Worm (Caenorhabditis elegans) whole organism, young adult: Measurements from ENCODE around the gene ins-16.

Source experiments
- C06A6.2 ChIP-seq: fragments of 200-800 bp; sonication (Bioruptor generic); conservative IDR thresholded peaks from 2 replicates; pipeline ENCODE4 v1.3.6; 2022; ENCODE audit warnings: missing genetic modification characterization, missing compliant biosample characterization
- F10E7.11 ChIP-seq: sonication (generic microtip); optimal IDR thresholded peaks from 2 replicates; lab custom pipeline; 2017; ENCODE audit warnings: mild to moderate bottlenecking, missing genetic modification characterization, moderate library complexity, missing compliant biosample characterization
- F37B4.10 ChIP-seq: fragments of 200-800 bp; sonication (Bioruptor generic); IDR thresholded peaks from 2 replicates; pipeline ENCODE4 v1.3.6; 2022; ENCODE audit warnings: missing genetic modification characterization, missing compliant biosample characterization
- F55B11.4 ChIP-seq: sonication (generic microtip); optimal IDR thresholded peaks from 2 replicates; lab custom pipeline; 2016; ENCODE audit warnings: missing compliant biosample characterization, missing genetic modification characterization, borderline replicate concordance; ENCODE audit not compliant: insufficient read depth
- K11D2.4 ChIP-seq: fragments of 200-800 bp; sonication (Bioruptor generic); IDR thresholded peaks from 2 replicates; pipeline ENCODE4 v1.3.6; 2022; ENCODE audit warnings: missing genetic modification reagents, missing genetic modification characterization, missing compliant biosample characterization
- K12H6.12 ChIP-seq: fragments of 200-800 bp; sonication (Bioruptor generic); optimal IDR thresholded peaks from 2 replicates; lab custom pipeline; 2018; ENCODE audit warnings: mild to moderate bottlenecking, missing genetic modification characterization, missing compliant biosample characterization
- Y67H2A.10 ChIP-seq: fragments of 200-800 bp; sonication (Bioruptor generic); conservative IDR thresholded peaks from 2 replicates; pipeline ENCODE4 v1.3.6; 2022; ENCODE audit warnings: missing genetic modification reagents, missing genetic modification characterization, missing compliant biosample characterization
- akir-1 ChIP-seq: fragments of 200-800 bp; sonication (Bioruptor generic); optimal IDR thresholded peaks from 2 replicates; lab custom pipeline; 2018; ENCODE audit warnings: mild to moderate bottlenecking, missing genetic modification characterization, moderate library complexity, missing compliant biosample characterization
- ama-1 ChIP-seq, 3 experiments: fragments of 150-350 bp in 1 of 3; sonication (generic microtip) in 2 of 3; optimal IDR thresholded peaks; 2 replicates each; lab custom pipeline; 2014 to 2018; ENCODE audit warnings: missing biosample characterization in 2 of 3, missing genetic modification characterization in 2 of 3, missing genetic modification reagents in 2 of 3
- aptf-2 ChIP-seq: fragments of 200-800 bp; sonication (Bioruptor generic); conservative IDR thresholded peaks from 2 replicates; pipeline ENCODE4 v1.3.6; 2022; ENCODE audit warnings: missing genetic modification reagents, missing genetic modification characterization, missing compliant biosample characterization
- atf-7 ChIP-seq: sonication (generic microtip); optimal IDR thresholded peaks from 2 replicates; lab custom pipeline; 2017; ENCODE audit warnings: mild to moderate bottlenecking, missing genetic modification characterization, missing compliant biosample characterization
- attf-5 ChIP-seq: fragments of 200-800 bp; sonication (Bioruptor generic); optimal IDR thresholded peaks from 2 replicates; lab custom pipeline; 2018; ENCODE audit warnings: mild to moderate bottlenecking, missing genetic modification characterization, missing compliant biosample characterization
- ccch-3 ChIP-seq: fragments of 200-800 bp; sonication (Bioruptor generic); optimal IDR thresholded peaks from 2 replicates; lab custom pipeline; 2018; ENCODE audit warnings: mild to moderate bottlenecking, missing genetic modification characterization, missing compliant biosample characterization
- chd-7 ChIP-seq: sonication (generic microtip); optimal IDR thresholded peaks from 2 replicates; lab custom pipeline; 2016; ENCODE audit warnings: mild to moderate bottlenecking, missing genetic modification characterization, moderate library complexity, missing compliant biosample characterization
- die-1 ChIP-seq: sonication (generic microtip); optimal IDR thresholded peaks from 2 replicates; lab custom pipeline; 2016; ENCODE audit warnings: missing genotype, mild to moderate bottlenecking, missing genetic modification characterization, missing compliant biosample characterization
- dpff-1 ChIP-seq: sonication (generic microtip); optimal IDR thresholded peaks from 2 replicates; lab custom pipeline; 2017; ENCODE audit warnings: mild to moderate bottlenecking, missing genetic modification characterization, missing compliant biosample characterization
- egl-44 ChIP-seq: fragments of 200-800 bp; sonication (Bioruptor generic); IDR thresholded peaks from 2 replicates; pipeline ENCODE4 v1.3.6; 2022; ENCODE audit warnings: missing genetic modification reagents, missing genetic modification characterization, missing compliant biosample characterization
- egrh-3 ChIP-seq: fragments of 200-800 bp; sonication (Bioruptor generic); IDR thresholded peaks from 2 replicates; pipeline ENCODE4 v1.3.6; 2022; ENCODE audit warnings: missing genetic modification reagents, missing genetic modification characterization, missing compliant biosample characterization
- ekl-4 ChIP-seq: fragments of 200-800 bp; sonication (Bioruptor generic); IDR thresholded peaks from 2 replicates; pipeline ENCODE4 v1.3.6; 2022; ENCODE audit warnings: missing genetic modification reagents, missing genetic modification characterization, missing compliant biosample characterization
- hrde-1 ChIP-seq: sonication (generic microtip); optimal IDR thresholded peaks from 2 replicates; lab custom pipeline; 2016; ENCODE audit warnings: missing genetic modification characterization, mild to moderate bottlenecking, missing compliant biosample characterization, moderate library complexity, missing genotype, missing genetic modification reagents, borderline replicate concordance
- let-526 ChIP-seq: fragments of 200-800 bp; sonication (Bioruptor generic); IDR thresholded peaks from 2 replicates; pipeline ENCODE4 v1.3.6; 2022; ENCODE audit warnings: missing genetic modification reagents, missing genetic modification characterization, missing compliant biosample characterization
- lin-54 ChIP-seq: fragments of 200-800 bp; sonication (Bioruptor generic); optimal IDR thresholded peaks from 2 replicates; lab custom pipeline; 2018; ENCODE audit warnings: mild to moderate bottlenecking, missing genetic modification characterization, missing compliant biosample characterization
- lsy-27 ChIP-seq: sonication (generic microtip); optimal IDR thresholded peaks from 2 replicates; lab custom pipeline; 2017; ENCODE audit warnings: missing genetic modification characterization, mild to moderate bottlenecking, missing compliant biosample characterization, antibody characterized with exemption, missing genotype, borderline replicate concordance; ENCODE audit not compliant: insufficient read depth
- madf-3 ChIP-seq: fragments of 200-800 bp; sonication (Bioruptor generic); IDR thresholded peaks from 2 replicates; pipeline ENCODE4 v1.3.6; 2022; ENCODE audit warnings: missing genetic modification reagents, missing genetic modification characterization, missing compliant biosample characterization
- madf-8 ChIP-seq: fragments of 200-800 bp; sonication (Bioruptor generic); conservative IDR thresholded peaks from 2 replicates; pipeline ENCODE4 v1.3.6; 2022; ENCODE audit warnings: missing genetic modification reagents, missing genetic modification characterization, missing compliant biosample characterization
- mel-28 ChIP-seq: sonication (generic microtip); optimal IDR thresholded peaks from 2 replicates; lab custom pipeline; 2016; ENCODE audit warnings: borderline replicate concordance, mild to moderate bottlenecking, missing genetic modification characterization, missing compliant biosample characterization
- nhr-27 ChIP-seq: fragments of 200-800 bp; sonication (Bioruptor generic); optimal IDR thresholded peaks from 2 replicates; lab custom pipeline; 2018; ENCODE audit warnings: mild to moderate bottlenecking, missing genetic modification characterization, moderate library complexity, missing compliant biosample characterization
- nhr-90 ChIP-seq: sonication (generic microtip); optimal IDR thresholded peaks from 2 replicates; lab custom pipeline; 2016; ENCODE audit warnings: missing genotype, mild to moderate bottlenecking, missing genetic modification characterization, missing compliant biosample characterization
- snpc-4 ChIP-seq, 5 experiments: fragments of 150-350 bp in 1 of 5; sonication (generic microtip) in 4 of 5; optimal IDR thresholded peaks; 2 replicates each; lab custom pipeline; 2014 to 2018; ENCODE audit warnings: missing genetic modification characterization in 5 of 5, missing biosample characterization in 3 of 5, antibody characterized with exemption in 2 of 5, mild to moderate bottlenecking in 2 of 5, missing compliant biosample characterization in 2 of 5, missing genotype in 2 of 5, moderate library complexity in 2 of 5, missing genetic modification reagents in 1 of 5
- sptf-2 ChIP-seq: fragments of 200-800 bp; sonication (Bioruptor generic); optimal IDR thresholded peaks from 2 replicates; lab custom pipeline; 2018; ENCODE audit warnings: mild to moderate bottlenecking, missing genetic modification characterization, missing compliant biosample characterization
- tbp1 ChIP-seq: fragments of 200-800 bp; sonication (Bioruptor generic); optimal IDR thresholded peaks from 2 replicates; lab custom pipeline; 2018; ENCODE audit warnings: mild to moderate bottlenecking, missing genetic modification characterization, missing compliant biosample characterization
- tlf-1 ChIP-seq: fragments of 200-800 bp; sonication (Bioruptor generic); optimal IDR thresholded peaks from 2 replicates; lab custom pipeline; 2018; ENCODE audit warnings: mild to moderate bottlenecking, missing genetic modification characterization, missing compliant biosample characterization
- zfh-2 ChIP-seq: fragments of 200-800 bp; sonication (Bioruptor generic); conservative IDR thresholded peaks from 2 replicates; pipeline ENCODE4 v1.3.6; 2022; ENCODE audit warnings: missing genetic modification reagents, missing genetic modification characterization, missing compliant biosample characterization
- ztf-6 ChIP-seq: fragments of 200-800 bp; sonication (Bioruptor generic); IDR thresholded peaks from 2 replicates; pipeline ENCODE4 v1.3.6; 2022; ENCODE audit warnings: missing genetic modification reagents, missing genetic modification characterization, missing compliant biosample characterization

Gene ins-16

ce11 chrIII:2060857-2061256 lies at the start of gene ins-16:
Gene ins-16, minus strand, starts transcription at chrIII:2060957.
- TF ChIP-seq let-526 (GFP tag; lab: Robert Waterston, UW) (no peak), nhr-27 (tag; lab: Kevin White, UChicago) (no peak), C06A6.2 (GFP tag; lab: Robert Waterston, UW) (no peak), attf-5 (GFP tag; lab: Kevin White, UChicago) (no peak), atf-7 (no peak), madf-8 (no peak), ztf-6 (GFP tag; lab: Robert Waterston, UW) (no peak), aptf-2 (no peak), hrde-1 (no peak), tbp1 (GFP tag; lab: Kevin White, UChicago) (no peak), tlf-1 (GFP tag; lab: Kevin White, UChicago) (no peak), F55B11.4 (tag; lab: Kevin White, UChicago) (no peak), ama-1 (optimal IDR thresholded peaks at IDR 0.05; lab: Kevin White, UChicago) (no peak), ama-1 (GFP tag; optimal IDR thresholded peaks at IDR 0.05; lab: Kevin White, UChicago) (no peak), K12H6.12 (tag; lab: Kevin White, UChicago) (no peak)

ce11 chrIII:2110249-2110648 lies 49.5 kb upstream of the ins-16 start, which contains the start of gene Y48G9A.7:
Gene Y48G9A.7, plus strand, starts transcription at chrIII:2110549.
- TF ChIP-seq akir-1 (GFP tag; lab: Kevin White, UChicago): no peak
- no peak for TF ChIP-seq atf-7
- no peak for TF ChIP-seq F37B4.10
- TF ChIP-seq nhr-90 (tag; lab: Kevin White, UChicago): no peak
- no peak for TF ChIP-seq sptf-2
- TF ChIP-seq snpc-4 (GFP tag; optimal IDR thresholded peaks at IDR 0.05; lab: Kevin White, UChicago): no peak
- TF ChIP-seq snpc-4 (tag; optimal IDR thresholded peaks at IDR 0.05; lab: Kevin White, UChicago): no peak
- no peak for TF ChIP-seq mel-28 (tag; lab: Kevin White, UChicago)
- TF ChIP-seq chd-7 (tag; lab: Kevin White, UChicago): no peak
- TF ChIP-seq F10E7.11 (tag; lab: Kevin White, UChicago): no peak
- TF ChIP-seq madf-3 (GFP tag; lab: Robert Waterston, UW): no peak
- TF ChIP-seq die-1 (tag; lab: Kevin White, UChicago): no peak
- TF ChIP-seq ekl-4 (GFP tag; lab: Robert Waterston, UW): no peak

ce11 chrIII:2105935-2106334 lies 45.2 kb upstream of the ins-16 start:
- no peak for TF ChIP-seq egl-44 (GFP tag; lab: Robert Waterston, UW)
- no peak for TF ChIP-seq lsy-27 (tag; lab: Kevin White, UChicago)
- no peak for TF ChIP-seq K11D2.4 (GFP tag; lab: Robert Waterston, UW)
- no peak for TF ChIP-seq ccch-3
- TF ChIP-seq Y67H2A.10: no peak
- no peak for TF ChIP-seq lin-54 (GFP tag; lab: Kevin White, UChicago)
- TF ChIP-seq egrh-3 (GFP tag; lab: Robert Waterston, UW): peak; percentile 15; the same call in 1 of the 2 replicates
- peak; percentile 80 for TF ChIP-seq zfh-2 (GFP tag; lab: Robert Waterston, UW)
- TF ChIP-seq dpff-1 (tag; lab: Kevin White, UChicago): no peak
- no peak for TF ChIP-seq ekl-4 (GFP tag; lab: Robert Waterston, UW)
